Worm (Caenorhabditis elegans) whole organism, L4/young adult: Measurements from ENCODE around the gene nlr-1.
"Not testable (repeated sequence)": the region's sequence is repeated elsewhere in the genome, so short reads cannot be mapped to it uniquely, and the experiment has no call there.

Experiments
- W03F9.2 ChIP-seq: fragments of 150-350 bp; optimal IDR thresholded peaks from 2 replicates; lab custom pipeline; 2014; ENCODE audit warnings: missing biosample characterization, missing genetic modification characterization
- him-1 ChIP-seq: sonication (generic microtip); optimal IDR thresholded peaks from 2 replicates; lab custom pipeline; 2016; ENCODE audit warnings: missing genotype, missing genetic modification reagents, missing genetic modification characterization, missing compliant biosample characterization

DNA sequence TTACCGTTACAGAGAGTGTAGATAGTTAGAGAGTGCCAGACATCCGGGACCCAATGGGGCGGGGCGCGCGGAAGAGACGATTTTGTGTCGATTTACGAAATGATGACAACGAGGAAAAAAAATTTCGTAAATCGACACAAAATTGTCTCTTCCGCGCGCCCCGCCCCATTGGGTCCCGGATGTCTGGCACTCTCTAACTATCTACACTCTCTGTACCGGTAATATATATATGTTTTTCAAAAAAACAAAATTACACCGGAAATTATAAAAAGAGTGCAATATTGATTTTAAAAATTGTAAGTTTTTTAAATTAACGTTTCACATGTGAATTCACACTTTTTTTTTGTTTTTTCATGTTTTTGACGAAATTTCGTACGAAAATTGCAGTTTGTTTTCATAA is 40.0 kb downstream of the nlr-1 start, which contains the start of gene B0001.4:
- TF ChIP-seq him-1, W03F9.2 (tag; lab: Kevin White, UChicago): not testable (repeated sequence)
